Fruit fly (Drosophila melanogaster) whole organism, embryonic: ENCODE data around the gene CG14851.

ENCODE experiments used
- Antp ChIP-seq: fragments of 200-800 bp; sonication (Bioruptor generic); optimal IDR thresholded peaks from 3 replicates; lab custom pipeline; 2016; ENCODE audit warnings: missing biosample characterization, missing genetic modification characterization
- Asciz ChIP-seq: fragments of 200-800 bp; sonication (Bioruptor generic); optimal IDR thresholded peaks from 2 replicates; lab custom pipeline; 2017; ENCODE audit warnings: missing biosample characterization, mild to moderate bottlenecking, missing genetic modification characterization, missing genetic modification reagents
- CG10209 ChIP-seq: fragments of 200-800 bp; sonication (Bioruptor generic); optimal IDR thresholded peaks from 3 replicates; lab custom pipeline; 2017; ENCODE audit warnings: missing biosample characterization, mild to moderate bottlenecking, missing genetic modification characterization, missing genetic modification reagents
- CG11456 ChIP-seq: fragments of 200-800 bp; sonication (Bioruptor generic); IDR thresholded peaks from 3 replicates; pipeline ENCODE4 v1.3.6; 2022; ENCODE audit warnings: missing biosample characterization, missing genetic modification characterization
- CG13894 ChIP-seq: fragments of 200-800 bp; sonication (Bioruptor generic); optimal IDR thresholded peaks from 3 replicates; lab custom pipeline; 2018; ENCODE audit warnings: missing biosample characterization, mild to moderate bottlenecking, missing genetic modification characterization, moderate library complexity
- CG17359 ChIP-seq: fragments of 200-800 bp; sonication (Bioruptor generic); optimal IDR thresholded peaks from 3 replicates; lab custom pipeline; 2018; ENCODE audit warnings: missing biosample characterization, mild to moderate bottlenecking, missing genetic modification characterization, moderate library complexity
- CG17829 ChIP-seq: fragments of 200-800 bp; optimal IDR thresholded peaks from 2 replicates; lab custom pipeline; 2019; ENCODE audit warnings: missing biosample characterization, mild to moderate bottlenecking, missing genetic modification characterization, moderate library complexity
- CG31224 ChIP-seq: fragments of 200-800 bp; sonication (Bioruptor generic); IDR thresholded peaks from 2 replicates; pipeline ENCODE4 v1.3.6; 2022; ENCODE audit warnings: missing biosample characterization, missing genetic modification characterization
- CG32767 ChIP-seq: fragments of 200-800 bp; sonication (Bioruptor generic); IDR thresholded peaks from 2 replicates; pipeline ENCODE4 v1.3.6; 2022; ENCODE audit warnings: missing biosample characterization, missing genetic modification characterization
- CG3407 ChIP-seq: fragments of 200-800 bp; sonication (Bioruptor generic); optimal IDR thresholded peaks from 2 replicates; lab custom pipeline; 2018; ENCODE audit warnings: missing biosample characterization, mild to moderate bottlenecking, missing genetic modification characterization
- CG8388 ChIP-seq: fragments of 200-800 bp; sonication (Bioruptor generic); optimal IDR thresholded peaks from 2 replicates; lab custom pipeline; 2019; ENCODE audit warnings: missing biosample characterization, mild to moderate bottlenecking, missing genetic modification characterization, moderate library complexity
- CG8765 ChIP-seq: fragments of 200-800 bp; sonication (Bioruptor generic); IDR thresholded peaks from 2 replicates; pipeline ENCODE4 v1.3.6; 2022; ENCODE audit warnings: missing biosample characterization, missing genetic modification characterization
- CG9727 ChIP-seq: fragments of 200-800 bp; sonication (Bioruptor generic); optimal IDR thresholded peaks from 3 replicates; lab custom pipeline; 2017; ENCODE audit warnings: missing biosample characterization, mild to moderate bottlenecking, missing genetic modification characterization
- D19B ChIP-seq: fragments of 200-800 bp; sonication (Bioruptor generic); optimal IDR thresholded peaks from 2 replicates; lab custom pipeline; 2017; ENCODE audit warnings: missing biosample characterization, mild to moderate bottlenecking, missing genetic modification characterization
- Dip2 ChIP-seq: fragments of 200-800 bp; sonication (Bioruptor generic); IDR thresholded peaks from 2 replicates; pipeline ENCODE4 v1.3.6; 2022; ENCODE audit warnings: missing biosample characterization, missing genetic modification characterization
- Ets65A ChIP-seq: fragments of 200-800 bp; sonication (Bioruptor generic); peaks from one replicate; lab custom pipeline; 2016; ENCODE audit warnings: missing biosample characterization, missing genetic modification characterization
- Ets97D ChIP-seq: fragments of 200-800 bp; sonication (Bioruptor generic); optimal IDR thresholded peaks from 3 replicates; lab custom pipeline; 2016; ENCODE audit warnings: missing biosample characterization, missing genetic modification characterization
- H2.0 ChIP-seq: fragments of 200-800 bp; sonication (Bioruptor generic); IDR thresholded peaks from 2 replicates; pipeline ENCODE4 v1.3.6; 2022; ENCODE audit warnings: missing biosample characterization, missing genetic modification characterization
- HLH4C ChIP-seq: fragments of 200-800 bp; sonication (Bioruptor generic); IDR thresholded peaks from 3 replicates; pipeline ENCODE4 v1.3.6; 2022; ENCODE audit warnings: missing biosample characterization, missing genetic modification characterization; ENCODE audit not compliant: partially characterized antibody
- Hand ChIP-seq: fragments of 200-800 bp; sonication (Bioruptor generic); optimal IDR thresholded peaks from 2 replicates; lab custom pipeline; 2017; ENCODE audit warnings: mild to moderate bottlenecking, missing biosample characterization, missing genetic modification reagents, missing genetic modification characterization
- MBD-R2 ChIP-seq: fragments of 200-800 bp; sonication (Bioruptor generic); IDR thresholded peaks from 2 replicates; pipeline ENCODE4 v1.3.6; 2022; ENCODE audit warnings: missing biosample characterization, missing genetic modification characterization
- Max ChIP-seq: fragments of 200-800 bp; sonication (Bioruptor generic); optimal IDR thresholded peaks from 2 replicates; lab custom pipeline; 2016; ENCODE audit warnings: missing biosample characterization, mild to moderate bottlenecking, missing genetic modification characterization
- Opbp ChIP-seq: fragments of 200-800 bp; sonication (Bioruptor generic); IDR thresholded peaks from 3 replicates; pipeline ENCODE4 v1.3.6; 2022; ENCODE audit warnings: missing biosample characterization, missing genetic modification characterization; ENCODE audit not compliant: partially characterized antibody
- PHDP ChIP-seq: fragments of 200-800 bp; sonication (Bioruptor generic); optimal IDR thresholded peaks from 3 replicates; lab custom pipeline; 2018; ENCODE audit warnings: missing biosample characterization, mild to moderate bottlenecking, missing genetic modification characterization, moderate library complexity
- Pdp1 ChIP-seq, 2 experiments: fragments of 200-800 bp; sonication (Bioruptor generic); optimal IDR thresholded peaks; 3 replicates each; lab custom pipeline; 2016; ENCODE audit warnings: missing biosample characterization in 2 of 2, missing genetic modification characterization in 2 of 2, mild to moderate bottlenecking in 1 of 2, moderate library complexity in 1 of 2
- Trl ChIP-seq, 3 experiments: fragments of >200 bp in 2 of 3; fragments of 200-800 bp in 1 of 3; sonication (Bioruptor generic) in 1 of 3; optimal IDR thresholded peaks; 2 replicates in 1 of 3; 3 replicates in 2 of 3; lab custom pipeline; 2016 to 2017; ENCODE audit warnings: missing biosample characterization in 1 of 3, missing genetic modification characterization in 1 of 3
- Xrp1 ChIP-seq: fragments of 200-800 bp; sonication (Bioruptor generic); IDR thresholded peaks from 2 replicates; pipeline ENCODE4 v1.3.6; 2022; ENCODE audit warnings: missing biosample characterization, missing genetic modification characterization
- ac ChIP-seq: fragments of 200-800 bp; sonication (Bioruptor generic); optimal IDR thresholded peaks from 3 replicates; lab custom pipeline; 2017; ENCODE audit warnings: missing biosample characterization, mild to moderate bottlenecking, missing genetic modification characterization
- ash1 ChIP-seq: fragments of 200-800 bp; sonication (Bioruptor generic); optimal IDR thresholded peaks from 2 replicates; lab custom pipeline; 2018; ENCODE audit warnings: missing biosample characterization, mild to moderate bottlenecking, missing genetic modification characterization
- bigmax ChIP-seq: fragments of 200-800 bp; sonication (Bioruptor generic); optimal IDR thresholded peaks from 2 replicates; lab custom pipeline; 2018; ENCODE audit warnings: missing biosample characterization, mild to moderate bottlenecking, missing genetic modification characterization
- bsh ChIP-seq, 2 experiments: fragments of 200-800 bp; sonication (Bioruptor generic); optimal IDR thresholded peaks; 2 replicates each; lab custom pipeline; 2017 to 2018; ENCODE audit warnings: mild to moderate bottlenecking in 2 of 2, missing biosample characterization in 2 of 2, missing genetic modification characterization in 2 of 2, moderate library complexity in 1 of 2
- crp ChIP-seq, 2 experiments: fragments of 200-800 bp; sonication (Bioruptor generic); optimal IDR thresholded peaks; 2 replicates in 1 of 2; 3 replicates in 1 of 2; lab custom pipeline; 2017; ENCODE audit warnings: missing biosample characterization in 2 of 2, missing genetic modification characterization in 2 of 2, mild to moderate bottlenecking in 1 of 2, moderate library complexity in 1 of 2
- cwo ChIP-seq: fragments of 200-800 bp; sonication (Bioruptor generic); optimal IDR thresholded peaks from 3 replicates; lab custom pipeline; 2017; ENCODE audit warnings: missing biosample characterization, missing genetic modification characterization, mild to moderate bottlenecking, moderate library complexity, missing genetic modification reagents
- dan ChIP-seq: fragments of 200-800 bp; sonication (Bioruptor generic); IDR thresholded peaks from 2 replicates; pipeline ENCODE4 v1.3.6; 2022; ENCODE audit warnings: missing biosample characterization, missing genetic modification characterization
- gce ChIP-seq: fragments of 200-800 bp; sonication (Bioruptor generic); IDR thresholded peaks from 3 replicates; pipeline ENCODE4 v1.3.6; 2022; ENCODE audit warnings: missing biosample characterization, missing genetic modification characterization
- gsb-n ChIP-seq: fragments of 200-800 bp; sonication (Bioruptor generic); optimal IDR thresholded peaks from 3 replicates; lab custom pipeline; 2018; ENCODE audit warnings: missing biosample characterization, mild to moderate bottlenecking, missing genetic modification characterization
- her ChIP-seq: fragments of 200-800 bp; sonication (Bioruptor generic); optimal IDR thresholded peaks from 2 replicates; lab custom pipeline; 2016; ENCODE audit warnings: missing biosample characterization, missing genetic modification characterization
- insv ChIP-seq, 2 experiments: fragments of 200-800 bp; sonication (Bioruptor generic); optimal IDR thresholded peaks; 3 replicates each; lab custom pipeline; 2016 to 2018; ENCODE audit warnings: missing biosample characterization in 2 of 2, missing genetic modification characterization in 2 of 2
- jigr1 ChIP-seq: fragments of 200-800 bp; sonication (Bioruptor generic); IDR thresholded peaks from 3 replicates; pipeline ENCODE4 v1.3.6; 2022; ENCODE audit warnings: missing biosample characterization, missing genetic modification characterization
- lola ChIP-seq, 3 experiments: fragments of >200 bp in 2 of 3; fragments of 200-800 bp in 1 of 3; sonication (Bioruptor generic) in 1 of 3; optimal IDR thresholded peaks; 2 replicates each; lab custom pipeline; 2017 to 2019; ENCODE audit warnings: missing biosample characterization in 3 of 3, missing genetic modification characterization in 3 of 3, mild to moderate bottlenecking in 1 of 3, moderate library complexity in 1 of 3
- mld ChIP-seq: fragments of 200-800 bp; sonication (Bioruptor generic); IDR thresholded peaks from 3 replicates; pipeline ENCODE4 v1.3.6; 2022; ENCODE audit warnings: missing biosample characterization, missing genetic modification characterization; ENCODE audit not compliant: partially characterized antibody
- scrt ChIP-seq: fragments of 200-800 bp; sonication (Bioruptor generic); optimal IDR thresholded peaks from 2 replicates; lab custom pipeline; 2018; ENCODE audit warnings: missing biosample characterization, mild to moderate bottlenecking, missing genetic modification characterization, moderate library complexity
- sima ChIP-seq: fragments of 200-800 bp; sonication (Bioruptor generic); optimal IDR thresholded peaks from 2 replicates; lab custom pipeline; 2016; ENCODE audit warnings: missing biosample characterization, missing genetic modification characterization
- tll ChIP-seq, 2 experiments: fragments of 200-800 bp in 1 of 2; fragments of >200 bp in 1 of 2; sonication (Bioruptor generic) in 1 of 2; optimal IDR thresholded peaks; 2 replicates each; lab custom pipeline; 2017 to 2019; ENCODE audit warnings: missing biosample characterization in 2 of 2, missing genetic modification characterization in 2 of 2, mild to moderate bottlenecking in 1 of 2, moderate library complexity in 1 of 2
- ttk ChIP-seq: fragments of 200-800 bp; sonication (Bioruptor generic); IDR thresholded peaks from 2 replicates; pipeline ENCODE4 v2.1.2; 2022; ENCODE audit warnings: missing biosample characterization, missing genetic modification characterization
- wor ChIP-seq: fragments of 200-800 bp; sonication (Bioruptor generic); IDR thresholded peaks from 2 replicates; pipeline ENCODE4 v1.3.6; 2022; ENCODE audit warnings: missing biosample characterization, missing genetic modification characterization
- z ChIP-seq: fragments of 200-800 bp; sonication (Bioruptor generic); IDR thresholded peaks from 3 replicates; pipeline ENCODE4 v1.3.6; 2022; ENCODE audit warnings: missing biosample characterization, missing genetic modification characterization

CG14851 gene

dm6 chr3R:14569411-14570107, 7.4 kb downstream of the CG14851 start, which contains the start of gene Cys:
Cys (minus strand) TSS chr3R:14569644.
- no peak for TF ChIP-seq Ets97D (GFP tag; lab: Kevin White, UChicago)
- TF ChIP-seq CG8765: no peak
- peak; percentile 1 for TF ChIP-seq CG17829 (tag; lab: Kevin White, UChicago)
- TF ChIP-seq gce (GFP tag; lab: Robert Waterston, UW): no peak
- TF ChIP-seq PHDP (tag; lab: Kevin White, UChicago): peak; percentile 56
- TF ChIP-seq cwo: no peak
- TF ChIP-seq sima (GFP tag; lab: Kevin White, UChicago): no peak
- no peak for TF ChIP-seq ttk (GFP tag; lab: Robert Waterston, UW)
- 0 out of 3 replicates have a peak, but pooled peaks have one; percentile 12 for TF ChIP-seq HLH4C
- TF ChIP-seq tll (GFP tag; optimal IDR thresholded peaks at IDR 0.05; lab: Kevin White, UChicago): no peak
- TF ChIP-seq CG17359: no peak
- TF ChIP-seq Antp (GFP tag; lab: Kevin White, UChicago): peak; percentile 38
- peak; percentile 19 for TF ChIP-seq Asciz
- 0 out of 2 replicates have a peak, but pooled peaks have one; percentile 27 for TF ChIP-seq Xrp1
- no peak for TF ChIP-seq dan (GFP tag; lab: Robert Waterston, UW)
- TF ChIP-seq CG31224 (GFP tag; lab: Robert Waterston, UW): no peak
- TF ChIP-seq crp (GFP tag; optimal IDR thresholded peaks at IDR 0.05; lab: Kevin White, UChicago): no peak
- TF ChIP-seq D19B (GFP tag; lab: Kevin White, UChicago): peak; percentile 27
- TF ChIP-seq lola (GFP tag; optimal IDR thresholded peaks at IDR 0.05; lab: Kevin White, UChicago): peak in 1 of 3 experiments; percentile 11
- peak; percentile 13 for TF ChIP-seq her (GFP tag; lab: Kevin White, UChicago)
- TF ChIP-seq CG11456: 0 out of 3 replicates have a peak, but pooled peaks have one; percentile 61
- TF ChIP-seq H2.0: no peak
- TF ChIP-seq Dip2 (GFP tag; lab: Robert Waterston, UW): no peak
- no peak for TF ChIP-seq Max (GFP tag; lab: Kevin White, UChicago)
- TF ChIP-seq insv (GFP tag; optimal IDR thresholded peaks at IDR 0.05; lab: Kevin White, UChicago): no peak
- TF ChIP-seq Ets65A (GFP tag; lab: Kevin White, UChicago): peak; percentile 18
- TF ChIP-seq CG3407 (GFP tag; lab: Kevin White, UChicago): no peak
- peak; percentile 50 for TF ChIP-seq bigmax (GFP tag; lab: Kevin White, UChicago)
- no peak for TF ChIP-seq mld (GFP tag; lab: Robert Waterston, UW)
- peak; percentile 7 for TF ChIP-seq CG9727 (GFP tag; lab: Kevin White, UChicago)
- 0 out of 3 replicates have a peak, but pooled peaks have one; percentile 61 for TF ChIP-seq z
- 0 out of 2 replicates have a peak, but pooled peaks have one; percentile 15 for TF ChIP-seq CG32767 (GFP tag; lab: Robert Waterston, UW)
- TF ChIP-seq ac (GFP tag; lab: Kevin White, UChicago): peak; percentile 42
- TF ChIP-seq CG8388 (GFP tag; lab: Kevin White, UChicago): peak; percentile 23
- peak; percentile 24; the same call in 1 of the 2 replicates for TF ChIP-seq MBD-R2 (GFP tag; lab: Robert Waterston, UW)
- no peak for TF ChIP-seq wor (GFP tag; lab: Robert Waterston, UW)
- TF ChIP-seq jigr1: no peak
- TF ChIP-seq Trl (optimal IDR thresholded peaks at IDR 0.05; lab: Kevin White, UChicago): peak; percentile 18 to 43
- peak; percentile 51 for TF ChIP-seq Trl (GFP tag; optimal IDR thresholded peaks at IDR 0.05; lab: Kevin White, UChicago)
- no peak for TF ChIP-seq Hand (GFP tag; lab: Kevin White, UChicago)
- TF ChIP-seq scrt (GFP tag; lab: Kevin White, UChicago): no peak
- peak in 1 of 2 experiments; percentile 18 for TF ChIP-seq Pdp1 (GFP tag; optimal IDR thresholded peaks at IDR 0.05; lab: Kevin White, UChicago)
- TF ChIP-seq gsb-n (tag; lab: Kevin White, UChicago): no peak
- TF ChIP-seq CG10209: no peak
- TF ChIP-seq ash1 (GFP tag; lab: Kevin White, UChicago): no peak
- TF ChIP-seq Opbp (GFP tag; lab: Robert Waterston, UW): 0 out of 3 replicates have a peak, but pooled peaks have one; percentile 9
- TF ChIP-seq CG13894: peak; percentile 73
- TF ChIP-seq bsh (GFP tag; optimal IDR thresholded peaks at IDR 0.05; lab: Kevin White, UChicago): peak in 1 of 2 experiments; percentile 52
